Fruit fly (Drosophila melanogaster) whole organism, embryonic: Measurements from ENCODE around the gene Rbcn-3B.
A peak's percentile ranks its signal among the peaks of the same experiment; 100 is the strongest.

ENCODE experiments used
- CG10209 ChIP-seq: fragments of 200-800 bp; sonication (Bioruptor generic); optimal IDR thresholded peaks from 3 replicates; lab custom pipeline; 2017; ENCODE audit warnings: missing biosample characterization, mild to moderate bottlenecking, missing genetic modification characterization, missing genetic modification reagents
- CG10267 ChIP-seq: fragments of 200-800 bp; sonication (Bioruptor generic); optimal IDR thresholded peaks from 2 replicates; lab custom pipeline; 2018; ENCODE audit warnings: missing biosample characterization, mild to moderate bottlenecking, missing genetic modification characterization, moderate library complexity
- CG10431 ChIP-seq: fragments of 200-800 bp; sonication (Bioruptor generic); optimal IDR thresholded peaks from 3 replicates; lab custom pipeline; 2018; ENCODE audit warnings: missing biosample characterization, mild to moderate bottlenecking, missing genetic modification characterization
- CG11085 ChIP-seq: fragments of 200-800 bp; sonication (Bioruptor generic); IDR thresholded peaks from 2 replicates; pipeline ENCODE4 v1.3.6; 2022; ENCODE audit warnings: missing biosample characterization, missing genetic modification characterization
- CG11696 ChIP-seq: fragments of 200-800 bp; sonication (Bioruptor generic); IDR thresholded peaks from 2 replicates; pipeline ENCODE4 v1.3.6; 2022; ENCODE audit warnings: missing biosample characterization, missing genetic modification characterization
- CG12659 ChIP-seq: fragments of 200-800 bp; sonication (Bioruptor generic); optimal IDR thresholded peaks from 3 replicates; lab custom pipeline; 2017; ENCODE audit warnings: mild to moderate bottlenecking, missing biosample characterization, missing genetic modification reagents, missing genetic modification characterization
- CG13894 ChIP-seq: fragments of 200-800 bp; sonication (Bioruptor generic); optimal IDR thresholded peaks from 3 replicates; lab custom pipeline; 2018; ENCODE audit warnings: missing biosample characterization, mild to moderate bottlenecking, missing genetic modification characterization, moderate library complexity
- CG14667 ChIP-seq: fragments of 200-800 bp; sonication (Bioruptor generic); IDR thresholded peaks from 2 replicates; pipeline ENCODE4 v1.3.6; 2022; ENCODE audit warnings: missing biosample characterization, missing genetic modification characterization
- CG14710 ChIP-seq: fragments of 200-800 bp; sonication (Bioruptor generic); optimal IDR thresholded peaks from 3 replicates; lab custom pipeline; 2019; ENCODE audit warnings: missing biosample characterization, mild to moderate bottlenecking, missing genetic modification characterization, moderate library complexity
- CG14965 ChIP-seq: fragments of 200-800 bp; sonication (Bioruptor generic); optimal IDR thresholded peaks from 2 replicates; lab custom pipeline; 2016; ENCODE audit warnings: missing biosample characterization, missing genetic modification characterization, borderline replicate concordance
- CG16779 ChIP-seq: fragments of 200-800 bp; sonication (Bioruptor generic); IDR thresholded peaks from 2 replicates; pipeline ENCODE4 v1.3.6; 2022; ENCODE audit warnings: missing biosample characterization, missing genetic modification characterization
- CG16813 ChIP-seq: fragments of 200-800 bp; sonication (Bioruptor generic); IDR thresholded peaks from 3 replicates; pipeline ENCODE4 v1.3.6; 2022; ENCODE audit warnings: missing biosample characterization, missing genetic modification characterization; ENCODE audit not compliant: partially characterized antibody
- CG17361 ChIP-seq: fragments of 200-800 bp; sonication (Bioruptor generic); IDR thresholded peaks from 3 replicates; pipeline ENCODE4 v1.3.6; 2022; ENCODE audit warnings: missing biosample characterization, missing genetic modification characterization
- CG17829 ChIP-seq: fragments of 200-800 bp; optimal IDR thresholded peaks from 2 replicates; lab custom pipeline; 2019; ENCODE audit warnings: missing biosample characterization, mild to moderate bottlenecking, missing genetic modification characterization, moderate library complexity
- CG2120 ChIP-seq: fragments of 200-800 bp; sonication (Bioruptor generic); optimal IDR thresholded peaks from 3 replicates; lab custom pipeline; 2016; ENCODE audit warnings: missing biosample characterization, missing genetic modification characterization
- CG32532 ChIP-seq: fragments of 200-800 bp; sonication (Bioruptor generic); IDR thresholded peaks from 2 replicates; pipeline ENCODE4 v1.3.6; 2022; ENCODE audit warnings: missing biosample characterization, missing genetic modification characterization
- CG3407 ChIP-seq: fragments of 200-800 bp; sonication (Bioruptor generic); optimal IDR thresholded peaks from 2 replicates; lab custom pipeline; 2018; ENCODE audit warnings: missing biosample characterization, mild to moderate bottlenecking, missing genetic modification characterization
- CG3726 ChIP-seq: fragments of 200-800 bp; sonication (Bioruptor generic); IDR thresholded peaks from 3 replicates; pipeline ENCODE4, ENCODE4 v1.3.6; 2022; ENCODE audit warnings: missing biosample characterization, missing genetic modification characterization
- CG4328 ChIP-seq: fragments of 200-800 bp; sonication (Bioruptor generic); optimal IDR thresholded peaks from 3 replicates; lab custom pipeline; 2017; ENCODE audit warnings: missing biosample characterization, missing genetic modification reagents, missing genetic modification characterization
- CG4707 ChIP-seq: fragments of 200-800 bp; sonication (Bioruptor generic); optimal IDR thresholded peaks from 2 replicates; lab custom pipeline; 2018; ENCODE audit warnings: missing biosample characterization, mild to moderate bottlenecking, missing genetic modification characterization, moderate library complexity
- CG7357 ChIP-seq: fragments of 200-800 bp; sonication (Bioruptor generic); IDR thresholded peaks from 3 replicates; pipeline ENCODE4 v1.3.6; 2022; ENCODE audit warnings: missing biosample characterization, missing genetic modification characterization
- CG7745 ChIP-seq: fragments of 200-800 bp; sonication (Bioruptor generic); optimal IDR thresholded peaks from 2 replicates; lab custom pipeline; 2018; ENCODE audit warnings: missing biosample characterization, mild to moderate bottlenecking, missing genetic modification characterization, moderate library complexity
- CG8924 ChIP-seq: fragments of 200-800 bp; optimal IDR thresholded peaks from 3 replicates; lab custom pipeline; 2019; ENCODE audit warnings: missing biosample characterization, mild to moderate bottlenecking, missing genetic modification characterization, moderate library complexity
- CG9797 ChIP-seq: fragments of 200-800 bp; sonication (Bioruptor generic); optimal IDR thresholded peaks from 3 replicates; lab custom pipeline; 2018; ENCODE audit warnings: missing biosample characterization, mild to moderate bottlenecking, missing genetic modification characterization
- CTCF ChIP-seq: fragments of 200-800 bp; sonication (Bioruptor generic); optimal IDR thresholded peaks from 2 replicates; lab custom pipeline; 2017; ENCODE audit warnings: missing biosample characterization, mild to moderate bottlenecking, missing genetic modification characterization, moderate library complexity
- Dbx ChIP-seq: fragments of 200-800 bp; sonication (Bioruptor generic); IDR thresholded peaks from 3 replicates; pipeline ENCODE4 v1.3.6; 2022; ENCODE audit warnings: missing biosample characterization, missing genetic modification characterization
- E2f2 ChIP-seq: fragments of 200-800 bp; sonication (Bioruptor generic); IDR thresholded peaks from 2 replicates; pipeline ENCODE4 v1.3.6; 2022; ENCODE audit warnings: missing biosample characterization, missing genetic modification characterization
- Elba2 ChIP-seq: fragments of 200-800 bp; sonication (Bioruptor generic); optimal IDR thresholded peaks from 3 replicates; lab custom pipeline; 2016; ENCODE audit warnings: missing biosample characterization, missing genetic modification characterization
- Hr3 ChIP-seq: fragments of 200-800 bp; sonication (Bioruptor generic); optimal IDR thresholded peaks from 3 replicates; lab custom pipeline; 2016; ENCODE audit warnings: missing biosample characterization, missing genetic modification characterization
- Hsf ChIP-seq: fragments of 200-800 bp; sonication (Bioruptor generic); optimal IDR thresholded peaks from 3 replicates; lab custom pipeline; 2016; ENCODE audit warnings: missing biosample characterization, missing genetic modification characterization
- Jarid2 ChIP-seq: fragments of 200-800 bp; sonication (Bioruptor generic); optimal IDR thresholded peaks from 3 replicates; lab custom pipeline; 2017; ENCODE audit warnings: mild to moderate bottlenecking, missing biosample characterization, missing genetic modification reagents, missing genetic modification characterization
- Kr ChIP-seq: fragments of 200-800 bp; sonication (Bioruptor generic); optimal IDR thresholded peaks from 2 replicates; lab custom pipeline; 2017; ENCODE audit warnings: missing biosample characterization, mild to moderate bottlenecking, missing genetic modification characterization
- Myb ChIP-seq: fragments of 200-800 bp; sonication (Bioruptor generic); optimal IDR thresholded peaks from 2 replicates; lab custom pipeline; 2016; ENCODE audit warnings: missing biosample characterization, missing genetic modification characterization
- NK7.1 ChIP-seq: fragments of 200-800 bp; sonication (Bioruptor generic); optimal IDR thresholded peaks from 3 replicates; lab custom pipeline; 2016; ENCODE audit warnings: missing biosample characterization, missing genetic modification characterization
- Opbp ChIP-seq: fragments of 200-800 bp; sonication (Bioruptor generic); IDR thresholded peaks from 3 replicates; pipeline ENCODE4 v1.3.6; 2022; ENCODE audit warnings: missing biosample characterization, missing genetic modification characterization; ENCODE audit not compliant: partially characterized antibody
- Side ChIP-seq: fragments of 200-800 bp; sonication (Bioruptor generic); optimal IDR thresholded peaks from 2 replicates; lab custom pipeline; 2016; ENCODE audit warnings: missing biosample characterization, missing genetic modification characterization
- Sin3A ChIP-seq: fragments of >200 bp; optimal IDR thresholded peaks from 2 replicates; lab custom pipeline; 2018
- Sry-β ChIP-seq: fragments of 200-800 bp; sonication (Bioruptor generic); optimal IDR thresholded peaks from 2 replicates; lab custom pipeline; 2018; ENCODE audit warnings: missing biosample characterization, mild to moderate bottlenecking, missing genetic modification characterization, moderate library complexity
- ase ChIP-seq: fragments of 200-800 bp; sonication (Bioruptor generic); IDR thresholded peaks from 3 replicates; pipeline ENCODE4 v1.3.6; 2022; ENCODE audit warnings: missing biosample characterization, missing genetic modification characterization
- bigmax ChIP-seq: fragments of 200-800 bp; sonication (Bioruptor generic); optimal IDR thresholded peaks from 2 replicates; lab custom pipeline; 2018; ENCODE audit warnings: missing biosample characterization, mild to moderate bottlenecking, missing genetic modification characterization
- cato ChIP-seq: fragments of 200-800 bp; sonication (Bioruptor generic); optimal IDR thresholded peaks from 2 replicates; lab custom pipeline; 2016; ENCODE audit warnings: missing biosample characterization, missing genetic modification characterization, borderline replicate concordance
- corto ChIP-seq: fragments of 200-800 bp; sonication (Bioruptor generic); optimal IDR thresholded peaks from 2 replicates; lab custom pipeline; 2016; ENCODE audit warnings: missing biosample characterization, mild to moderate bottlenecking, missing genetic modification characterization, moderate library complexity
- crol ChIP-seq: fragments of 200-800 bp; sonication (Bioruptor generic); IDR thresholded peaks from 2 replicates; pipeline ENCODE4 v1.3.6; 2022; ENCODE audit warnings: missing biosample characterization, missing genetic modification characterization
- danr ChIP-seq: fragments of 200-800 bp; sonication (Bioruptor generic); IDR thresholded peaks from 2 replicates; pipeline ENCODE4 v1.3.6; 2022; ENCODE audit warnings: missing biosample characterization, missing genetic modification characterization
- esg ChIP-seq: fragments of 200-800 bp; sonication (Bioruptor generic); conservative IDR thresholded peaks from 2 replicates; pipeline ENCODE4 v1.3.6; 2022; ENCODE audit warnings: missing biosample characterization, missing genetic modification characterization
- eve ChIP-seq, 2 experiments: fragments of >200 bp; optimal IDR thresholded peaks; 2 replicates each; lab custom pipeline; 2017; ENCODE audit warnings: missing biosample characterization in 2 of 2, missing genetic modification characterization in 2 of 2
- fd3F ChIP-seq: fragments of 200-800 bp; sonication (Bioruptor generic); optimal IDR thresholded peaks from 2 replicates; lab custom pipeline; 2018; ENCODE audit warnings: missing biosample characterization, mild to moderate bottlenecking, missing genetic modification characterization, moderate library complexity
- hth ChIP-seq: fragments of >200 bp; optimal IDR thresholded peaks from 2 replicates; lab custom pipeline; 2017; ENCODE audit warnings: inconsistent platforms
- ind ChIP-seq: fragments of 200-800 bp; sonication (Bioruptor generic); optimal IDR thresholded peaks from 3 replicates; lab custom pipeline; 2016; ENCODE audit warnings: missing biosample characterization, missing genetic modification characterization
- ken ChIP-seq: fragments of 200-800 bp; sonication (Bioruptor generic); IDR thresholded peaks from 3 replicates; pipeline ENCODE4 v1.3.6; 2022; ENCODE audit warnings: missing biosample characterization, missing genetic modification characterization
- phol ChIP-seq: fragments of 200-800 bp; sonication (Bioruptor generic); optimal IDR thresholded peaks from 3 replicates; lab custom pipeline; 2018; ENCODE audit warnings: missing biosample characterization, mild to moderate bottlenecking, missing genetic modification characterization, moderate library complexity
- vfl ChIP-seq: fragments of 200-800 bp; sonication (Bioruptor generic); optimal IDR thresholded peaks from 2 replicates; lab custom pipeline; 2016; ENCODE audit warnings: missing biosample characterization, missing genetic modification characterization

The Rbcn-3B gene

dm6 chrX:1940020-1940419 is 31.3 kb downstream of the Rbcn-3B start, which contains the start of the genes CG3857 and CG3587:
Gene CG3857 (minus strand): TSS chrX:1940040.
Gene CG3587 (plus strand): TSS chrX:1940307.
- TF ChIP-seq eve (GFP tag; optimal IDR thresholded peaks at IDR 0.05; lab: Kevin White, UChicago), result no peak
- no peak for TF ChIP-seq Kr (GFP tag; lab: Kevin White, UChicago)
- TF ChIP-seq CG14710 (tag; lab: Kevin White, UChicago), result peak; percentile 66
- TF ChIP-seq CG10267 (tag; lab: Kevin White, UChicago), result peak; percentile 96
- TF ChIP-seq CG14667 (GFP tag; lab: Robert Waterston, UW), result no peak
- peak; percentile 79 for TF ChIP-seq vfl (GFP tag; lab: Kevin White, UChicago)
- TF ChIP-seq danr, result peak; percentile 52; the same call in 1 of the 2 replicates
- peak; percentile 35 for TF ChIP-seq bigmax (GFP tag; lab: Kevin White, UChicago)
- no peak for TF ChIP-seq CG14965 (GFP tag; lab: Kevin White, UChicago)
- peak; percentile 69 for TF ChIP-seq Sin3A (lab: Kevin White, UChicago)
- TF ChIP-seq hth (lab: Kevin White, UChicago), result no peak
- peak; percentile 49 for TF ChIP-seq Jarid2 (GFP tag; lab: Kevin White, UChicago)
- TF ChIP-seq CG2120, result peak; percentile 91
- TF ChIP-seq CG4328, result peak; percentile 23
- TF ChIP-seq Hsf (GFP tag; lab: Kevin White, UChicago), result peak; percentile 83
- TF ChIP-seq CG10209 (GFP tag; lab: Kevin White, UChicago), result peak; percentile 71
- no peak for TF ChIP-seq CTCF (GFP tag; lab: Kevin White, UChicago)
- no peak for TF ChIP-seq crol (GFP tag; lab: Robert Waterston, UW)
- TF ChIP-seq Dbx (GFP tag; lab: Robert Waterston, UW), result peak; percentile 56; the same call in 1 of the 3 replicates
- peak; percentile 57 for TF ChIP-seq esg (GFP tag; lab: Robert Waterston, UW)
- TF ChIP-seq CG9797 (GFP tag; lab: Kevin White, UChicago), result peak; percentile 15
- peak; percentile 12 for TF ChIP-seq corto (GFP tag; lab: Kevin White, UChicago)
- TF ChIP-seq Elba2 (GFP tag; lab: Kevin White, UChicago), result peak; percentile 47
- TF ChIP-seq CG8924 (tag; lab: Kevin White, UChicago), result peak; percentile 64
- TF ChIP-seq Myb (GFP tag; lab: Kevin White, UChicago), result peak; percentile 76
- TF ChIP-seq CG16779, result no peak
- no peak for TF ChIP-seq Opbp (GFP tag; lab: Robert Waterston, UW)
- peak; percentile 50 for TF ChIP-seq fd3F (GFP tag; lab: Kevin White, UChicago)
- TF ChIP-seq phol (tag; lab: Kevin White, UChicago), result peak; percentile 71
- no peak for TF ChIP-seq CG10431 (GFP tag; lab: Kevin White, UChicago)
- peak; percentile 61 for TF ChIP-seq Side (GFP tag; lab: Kevin White, UChicago)
- TF ChIP-seq ase (GFP tag; lab: Robert Waterston, UW), result 0 out of 3 replicates have a peak, but pooled peaks have one; percentile 45
- no peak for TF ChIP-seq CG7745 (tag; lab: Kevin White, UChicago)
- peak; percentile 78 for TF ChIP-seq CG12659 (GFP tag; lab: Kevin White, UChicago)
- peak; percentile 21 for TF ChIP-seq CG3407 (GFP tag; lab: Kevin White, UChicago)
- TF ChIP-seq ind (GFP tag; lab: Kevin White, UChicago), result peak; percentile 73
- TF ChIP-seq CG32532 (GFP tag; lab: Robert Waterston, UW), result peak; percentile 53
- TF ChIP-seq CG3726 (GFP tag; lab: Robert Waterston, UW), result peak; percentile 52; the same call in 1 of the 3 replicates
- TF ChIP-seq CG4707, result peak; percentile 1
- peak; percentile 67 for TF ChIP-seq CG7357
- TF ChIP-seq Hr3 (GFP tag; lab: Kevin White, UChicago), result peak; percentile 75
- peak; percentile 79 for TF ChIP-seq CG17361 (GFP tag; lab: Robert Waterston, UW)
- peak; percentile 70 for TF ChIP-seq ken (GFP tag; lab: Robert Waterston, UW)
- TF ChIP-seq E2f2 (GFP tag; lab: Robert Waterston, UW), result peak; percentile 50
- peak; percentile 99 for TF ChIP-seq Sry-β (GFP tag; lab: Kevin White, UChicago)
- TF ChIP-seq CG16813 (GFP tag; lab: Robert Waterston, UW), result no peak
- TF ChIP-seq cato, result peak; percentile 50
- TF ChIP-seq NK7.1 (GFP tag; lab: Kevin White, UChicago), result peak; percentile 43
- TF ChIP-seq CG13894 (tag; lab: Kevin White, UChicago), result peak; percentile 11
- TF ChIP-seq CG11085 (GFP tag; lab: Robert Waterston, UW), result peak; percentile 64
- TF ChIP-seq CG11696 (GFP tag; lab: Robert Waterston, UW), result no peak
- peak; percentile 74 for TF ChIP-seq CG17829 (tag; lab: Kevin White, UChicago)
